Worm (Caenorhabditis elegans) whole organism, L1 larva: ENCODE results near the gene K08D8.2.
"Not testable (repeated sequence)": the region's sequence is repeated elsewhere in the genome, so short reads cannot be mapped to it uniquely, and the experiment has no call there.

Source experiments
- C34B4.2 ChIP-seq: sonication (generic microtip); optimal IDR thresholded peaks from 2 replicates; lab custom pipeline; 2017; ENCODE audit warnings: mild to moderate bottlenecking, missing genetic modification characterization, missing compliant biosample characterization
- Y116A8C.19 ChIP-seq: sonication (generic microtip); optimal IDR thresholded peaks from 2 replicates; lab custom pipeline; 2016; ENCODE audit warnings: missing compliant biosample characterization, missing genetic modification characterization, borderline replicate concordance
- aha-1 ChIP-seq: fragments of 150-350 bp; optimal IDR thresholded peaks from 2 replicates; lab custom pipeline; 2014; ENCODE audit warnings: missing biosample characterization, missing genetic modification characterization
- ceh-82 ChIP-seq, 3 experiments: fragments of 150-350 bp in 1 of 3; sonication (generic microtip) in 2 of 3; optimal IDR thresholded peaks; 2 replicates each; lab custom pipeline; 2014 to 2017; ENCODE audit warnings: missing biosample characterization in 3 of 3, missing genetic modification characterization in 3 of 3
- ceh-88 ChIP-seq: fragments of 200-800 bp; sonication (Bioruptor generic); IDR thresholded peaks from 2 replicates; pipeline ENCODE4 v1.3.6; 2022; ENCODE audit warnings: missing genetic modification characterization, missing compliant biosample characterization
- dpl-1 ChIP-seq, 3 experiments: fragments of 150-350 bp in 2 of 3; sonication (generic microtip) in 1 of 3; optimal IDR thresholded peaks; 2 replicates each; lab custom pipeline; 2014 to 2017; ENCODE audit warnings: missing biosample characterization in 3 of 3, missing genetic modification characterization in 3 of 3, missing genetic modification reagents in 3 of 3
- efl-1 ChIP-seq, 4 experiments: fragments of 150-350 bp; optimal IDR thresholded peaks in 3 of 4; peaks in 1 of 4; 1 replicate in 1 of 4; 2 replicates in 3 of 4; lab custom pipeline; 2014; ENCODE audit warnings: missing biosample characterization in 2 of 4, missing genetic modification characterization in 2 of 4, missing genetic modification reagents in 2 of 4
- efl-3 ChIP-seq: fragments of 200-800 bp; sonication (Bioruptor generic); optimal IDR thresholded peaks from 2 replicates; lab custom pipeline; 2018; ENCODE audit warnings: mild to moderate bottlenecking, missing genetic modification characterization, missing compliant biosample characterization
- elt-2 ChIP-seq: sonication (generic microtip); optimal IDR thresholded peaks from 2 replicates; lab custom pipeline; 2016; ENCODE audit warnings: missing genetic modification characterization, mild to moderate bottlenecking, inconsistent platforms, missing compliant biosample characterization, missing genetic modification reagents
- elt-3 ChIP-seq, 6 experiments: fragments of 150-350 bp in 1 of 6; sonication (generic microtip); optimal IDR thresholded peaks; 2 replicates each; lab custom pipeline; 2017 to 2018; ENCODE audit warnings: missing biosample characterization in 6 of 6, missing genetic modification characterization in 6 of 6, inconsistent platforms in 1 of 6
- fkh-4 ChIP-seq: sonication (generic microtip); optimal IDR thresholded peaks from 2 replicates; lab custom pipeline; 2016; ENCODE audit warnings: missing compliant biosample characterization, missing genetic modification characterization, borderline replicate concordance
- hlh-4 ChIP-seq: sonication (generic microtip); optimal IDR thresholded peaks from 2 replicates; lab custom pipeline; 2016; ENCODE audit warnings: mild to moderate bottlenecking, missing genetic modification characterization, missing compliant biosample characterization
- irx-1 ChIP-seq: sonication (generic microtip); optimal IDR thresholded peaks from 2 replicates; lab custom pipeline; 2016; ENCODE audit warnings: missing genetic modification characterization, missing compliant biosample characterization
- lin-14 ChIP-seq: fragments of 200-800 bp; sonication (Bioruptor generic); optimal IDR thresholded peaks from 2 replicates; lab custom pipeline; 2018; ENCODE audit warnings: mild to moderate bottlenecking, missing genetic modification characterization, moderate library complexity, missing compliant biosample characterization
- lin-15B ChIP-seq: fragments of 150-350 bp; sonication (generic microtip); optimal IDR thresholded peaks from 3 replicates; lab custom pipeline; 2014; ENCODE audit warnings: missing biosample characterization, missing genetic modification characterization
- lin-35 ChIP-seq, 2 experiments: fragments of 150-350 bp; optimal IDR thresholded peaks; 2 replicates each; lab custom pipeline; 2014; ENCODE audit warnings: missing biosample characterization in 2 of 2, missing genetic modification characterization in 2 of 2, missing genetic modification reagents in 2 of 2
- lin-39 ChIP-seq: fragments of 150-350 bp; optimal IDR thresholded peaks from 2 replicates; lab custom pipeline; 2014; ENCODE audit warnings: missing biosample characterization, missing genetic modification reagents, missing genetic modification characterization
- nhr-11 ChIP-seq: fragments of 150-350 bp; optimal IDR thresholded peaks from 2 replicates; lab custom pipeline; 2014; ENCODE audit warnings: missing biosample characterization, missing genetic modification characterization
- nhr-19 ChIP-seq: fragments of 200-800 bp; sonication (Bioruptor generic); conservative IDR thresholded peaks from 2 replicates; pipeline ENCODE4 v1.3.6; 2022; ENCODE audit warnings: missing genetic modification characterization, missing compliant biosample characterization
- nhr-20 ChIP-seq: sonication (generic microtip); optimal IDR thresholded peaks from 2 replicates; lab custom pipeline; 2016; ENCODE audit warnings: mild to moderate bottlenecking, missing genetic modification characterization, missing compliant biosample characterization
- nhr-237 ChIP-seq: fragments of 150-350 bp; optimal IDR thresholded peaks from 2 replicates; lab custom pipeline; 2014; ENCODE audit warnings: missing biosample characterization, missing genetic modification characterization
- nhr-47 ChIP-seq: sonication (generic microtip); optimal IDR thresholded peaks from 2 replicates; lab custom pipeline; 2016; ENCODE audit warnings: mild to moderate bottlenecking, missing genetic modification characterization, moderate library complexity, missing compliant biosample characterization
- nhr-71 ChIP-seq: sonication (generic microtip); optimal IDR thresholded peaks from 2 replicates; lab custom pipeline; 2016; ENCODE audit warnings: mild to moderate bottlenecking, missing genetic modification characterization, moderate library complexity, missing compliant biosample characterization
- nhr-77 ChIP-seq: fragments of 150-350 bp; optimal IDR thresholded peaks from 2 replicates; lab custom pipeline; 2014; ENCODE audit warnings: missing biosample characterization, missing genetic modification characterization
- nhr-85 ChIP-seq: sonication (generic microtip); peaks from one replicate; lab custom pipeline; 2016; ENCODE audit warnings: missing genetic modification characterization, inconsistent platforms, missing compliant biosample characterization
- nhr-90 ChIP-seq: sonication (generic microtip); optimal IDR thresholded peaks from 2 replicates; lab custom pipeline; 2016; ENCODE audit warnings: mild to moderate bottlenecking, missing genetic modification characterization, missing compliant biosample characterization; ENCODE audit not compliant: poor library complexity
- pqm-1 ChIP-seq: sonication (generic microtip); optimal IDR thresholded peaks from 3 replicates; lab custom pipeline; 2017; ENCODE audit warnings: missing biosample characterization, missing genetic modification characterization
- rnt-1 ChIP-seq: sonication (generic microtip); optimal IDR thresholded peaks from 2 replicates; lab custom pipeline; 2016; ENCODE audit warnings: mild to moderate bottlenecking, missing genetic modification characterization, moderate library complexity, missing compliant biosample characterization
- skn-1 ChIP-seq: fragments of 150-350 bp; optimal IDR thresholded peaks from 2 replicates; lab custom pipeline; 2014; ENCODE audit warnings: missing biosample characterization, missing genetic modification characterization
- sptf-1 ChIP-seq: fragments of 150-350 bp; optimal IDR thresholded peaks from 2 replicates; lab custom pipeline; 2014; ENCODE audit warnings: missing biosample characterization, missing genetic modification characterization
- sup-37 ChIP-seq: fragments of 200-800 bp; sonication (Bioruptor generic); optimal IDR thresholded peaks from 2 replicates; lab custom pipeline; 2018; ENCODE audit warnings: mild to moderate bottlenecking, missing genetic modification characterization, missing compliant biosample characterization
- vab-15 ChIP-seq: sonication (generic microtip); optimal IDR thresholded peaks from 2 replicates; lab custom pipeline; 2017; ENCODE audit warnings: missing genotype, mild to moderate bottlenecking, missing genetic modification characterization, missing compliant biosample characterization
- xbp-1 ChIP-seq: sonication (generic microtip); optimal IDR thresholded peaks from 2 replicates; lab custom pipeline; 2016; ENCODE audit warnings: missing genetic modification characterization, missing compliant biosample characterization

K08D8.2 gene

ce11 chrIV:12869812-12870211 is 33.0 kb upstream of the K08D8.2 start (continued):
- no peak for TF ChIP-seq lin-14

- TF ChIP-seq C34B4.2 (tag; lab: Kevin White, UChicago) (no peak), sptf-1 (no peak), ceh-82 (tag; optimal IDR thresholded peaks at IDR 0.05; lab: Kevin White, UChicago) (no peak), nhr-85 (tag; lab: Kevin White, UChicago) (no peak), aha-1 (tag; lab: Kevin White, UChicago) (no peak), nhr-90 (no peak), efl-3 (GFP tag; lab: Kevin White, UChicago) (no peak), nhr-11 (tag; lab: Kevin White, UChicago) (no peak), elt-3 (tag; optimal IDR thresholded peaks at IDR 0.05; lab: Kevin White, UChicago) (no peak), fkh-4 (tag; lab: Kevin White, UChicago) (no peak), nhr-47 (tag; lab: Kevin White, UChicago) (no peak), elt-2 (no peak), xbp-1 (tag; lab: Kevin White, UChicago) (no peak), rnt-1 (tag; lab: Kevin White, UChicago) (no peak), irx-1 (tag; lab: Kevin White, UChicago) (no peak), hlh-4 (tag; lab: Kevin White, UChicago) (no peak), dpl-1 (GFP tag; optimal IDR thresholded peaks at IDR 0.05; lab: Kevin White, UChicago) (no peak), skn-1 (tag; lab: Kevin White, UChicago) (no peak)
These were observed 32.5 kb upstream of the K08D8.2 start for ce11 chrIV:12870315-12870714.

ce11 chrIV:12871445-12871947 is 31.4 kb upstream of the K08D8.2 start, which contains the start of gene clec-187:
Gene clec-187 (minus strand): TSS chrIV:12871495.
- peak; percentile 73 for TF ChIP-seq elt-2
- TF ChIP-seq pqm-1 (tag; lab: Kevin White, UChicago), result no peak

ce11 chrIV:12875260-12875659 is 27.6 kb upstream of the K08D8.2 start, which contains the start of gene ZK896.1:
Gene ZK896.1 (minus strand): TSS chrIV:12875360.
- not testable (repeated sequence) for TF ChIP-seq Y116A8C.19; lin-39 (tag; lab: Kevin White, UChicago); nhr-71 (tag; lab: Kevin White, UChicago)

- peak; percentile 49 for TF ChIP-seq elt-2
- TF ChIP-seq ceh-88, result no peak
- TF ChIP-seq nhr-47 (tag; lab: Kevin White, UChicago), result no peak
- TF ChIP-seq, all 84 proteins: peak for 1
These were observed 26.3 kb upstream of the K08D8.2 start for ce11 chrIV:12876558-12876957.

ce11 chrIV:12879557-12879956 is 23.3 kb upstream of the K08D8.2 start, which contains the start of gene ZK896.5:
Gene ZK896.5 (minus strand): TSS chrIV:12879645.
- no peak for TF ChIP-seq efl-1 (optimal IDR thresholded peaks at IDR 0.05; lab: Kevin White, UChicago)
- peak in 1 of 2 experiments; percentile 38 for TF ChIP-seq efl-1 (GFP tag; optimal IDR thresholded peaks at IDR 0.05 in 1 of 2; lab: Kevin White, UChicago)
- TF ChIP-seq elt-2, result peak; percentile 78
- TF ChIP-seq sup-37, result no peak
- TF ChIP-seq nhr-19, result no peak
- peak; percentile 4 for TF ChIP-seq nhr-20 (tag; lab: Kevin White, UChicago)

ce11 chrIV:12883190-12883589 is 19.7 kb upstream of the K08D8.2 start, which contains the start of gene ZK896.4:
Gene ZK896.4 (minus strand): TSS chrIV:12883290.
- TF ChIP-seq lin-15B (no peak), fkh-4 (tag; lab: Kevin White, UChicago) (no peak), xbp-1 (tag; lab: Kevin White, UChicago) (no peak), lin-35 (GFP tag; optimal IDR thresholded peaks at IDR 0.05; lab: Kevin White, UChicago) (no peak), C34B4.2 (tag; lab: Kevin White, UChicago) (no peak), sptf-1 (no peak), nhr-237 (tag; lab: Kevin White, UChicago) (no peak), nhr-77 (tag; lab: Kevin White, UChicago) (no peak), vab-15 (no peak)
